Fruit fly (Drosophila melanogaster): ENCODE data around the gene Dic2.

DNA sequence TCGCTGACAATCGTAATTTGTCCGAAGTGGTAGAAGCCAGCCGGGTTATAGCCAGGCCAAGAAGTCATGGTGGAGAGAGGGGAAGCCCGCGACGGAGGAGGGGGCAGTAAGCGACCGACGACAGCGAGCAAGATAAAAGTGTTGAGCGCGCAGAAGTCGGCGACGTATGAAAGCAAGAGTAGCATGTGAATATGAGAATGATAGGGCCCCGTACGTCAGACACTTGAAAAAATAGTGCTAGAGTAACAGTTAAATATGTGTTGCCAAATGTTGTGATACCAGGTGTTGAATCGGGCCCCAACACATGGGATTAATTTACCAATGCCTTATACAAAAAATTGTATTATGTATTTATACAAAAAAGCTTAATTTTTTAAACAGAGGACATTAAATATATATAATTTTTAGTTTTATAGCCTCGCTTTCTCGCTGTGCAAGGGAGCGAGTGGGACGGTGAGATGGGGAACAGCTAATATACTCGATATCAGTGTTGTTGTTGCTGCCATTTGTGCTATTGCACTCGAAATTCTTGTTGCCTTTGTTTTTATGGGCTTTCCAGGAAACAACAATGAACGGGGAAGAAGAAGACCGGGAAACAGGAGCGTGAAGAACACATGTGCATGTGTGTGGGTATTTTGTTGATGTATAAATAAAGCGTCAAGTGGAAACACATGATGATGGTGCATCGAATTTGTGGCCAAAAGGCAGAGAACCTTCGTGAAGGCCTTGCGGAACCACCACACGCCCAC, 48.8 kb upstream of the Dic2 start:
- peak; percentile 85 for TF ChIP-seq bab1 (GFP tag; optimal IDR thresholded peaks at IDR 0.05)
- peak; percentile 44 for TF ChIP-seq Hr96 (GFP tag; optimal IDR thresholded peaks at IDR 0.05)
- TF ChIP-seq CG11617 (GFP tag; optimal IDR thresholded peaks at IDR 0.05) = peak; percentile 90
- TF ChIP-seq cnc (optimal IDR thresholded peaks at IDR 0.05) = no peak
- peak; percentile 85 for TF ChIP-seq CG12768 (GFP tag; optimal IDR thresholded peaks at IDR 0.05)
- peak; percentile 20 for TF ChIP-seq ovo (GFP tag; optimal IDR thresholded peaks at IDR 0.05)
- no peak for TF ChIP-seq Crg-1 (GFP tag; optimal IDR thresholded peaks at IDR 0.05)
- peak; percentile 97 for TF ChIP-seq tj (GFP tag; optimal IDR thresholded peaks at IDR 0.05)
- peak; percentile 91 for TF ChIP-seq CG33017 (tag; optimal IDR thresholded peaks at IDR 0.05)
- peak; percentile 65 for TF ChIP-seq kay (GFP tag; ENCODE audit: borderline replicate concordance)
- peak; percentile 86 for TF ChIP-seq CG7101 (tag; optimal IDR thresholded peaks at IDR 0.05)
- peak; percentile 86 for TF ChIP-seq CG14711 (tag; optimal IDR thresholded peaks at IDR 0.05)
- peak; percentile 77 for TF ChIP-seq Mnt (GFP tag; optimal IDR thresholded peaks at IDR 0.05)
- peak; percentile 79 for TF ChIP-seq CG1620 (GFP tag; optimal IDR thresholded peaks at IDR 0.05)
